Worm (Caenorhabditis elegans) whole organism, L1 larva: ENCODE data around the gene Y102A11A.5.
A peak's percentile ranks its signal among the peaks of the same experiment; 100 is the strongest.

Source experiments
- blmp-1 ChIP-seq: fragments of 150-350 bp; optimal IDR thresholded peaks from 2 replicates; lab custom pipeline; 2014; ENCODE audit warnings: missing biosample characterization, missing genetic modification characterization
- efl-1 ChIP-seq, 4 experiments: fragments of 150-350 bp; optimal IDR thresholded peaks in 3 of 4; peaks in 1 of 4; 1 replicate in 1 of 4; 2 replicates in 3 of 4; lab custom pipeline; 2014; ENCODE audit warnings: missing biosample characterization in 2 of 4, missing genetic modification characterization in 2 of 4, missing genetic modification reagents in 2 of 4
- elt-2 ChIP-seq: sonication (generic microtip); optimal IDR thresholded peaks from 2 replicates; lab custom pipeline; 2016; ENCODE audit warnings: missing genetic modification characterization, mild to moderate bottlenecking, inconsistent platforms, missing compliant biosample characterization, missing genetic modification reagents
- elt-3 ChIP-seq, 6 experiments: fragments of 150-350 bp in 1 of 6; sonication (generic microtip); optimal IDR thresholded peaks; 2 replicates each; lab custom pipeline; 2017 to 2018; ENCODE audit warnings: missing biosample characterization in 6 of 6, missing genetic modification characterization in 6 of 6, inconsistent platforms in 1 of 6
- fos-1 ChIP-seq: fragments of 150-350 bp; optimal IDR thresholded peaks from 2 replicates; lab custom pipeline; 2014; ENCODE audit warnings: missing biosample characterization, missing genetic modification characterization
- lin-39 ChIP-seq: fragments of 150-350 bp; optimal IDR thresholded peaks from 2 replicates; lab custom pipeline; 2014; ENCODE audit warnings: missing biosample characterization, missing genetic modification reagents, missing genetic modification characterization
- lsy-2 ChIP-seq, 2 experiments: fragments of 150-350 bp; optimal IDR thresholded peaks; 2 replicates each; lab custom pipeline; 2014; ENCODE audit warnings: missing biosample characterization in 2 of 2, missing genetic modification characterization in 2 of 2
- nhr-11 ChIP-seq: fragments of 150-350 bp; optimal IDR thresholded peaks from 2 replicates; lab custom pipeline; 2014; ENCODE audit warnings: missing biosample characterization, missing genetic modification characterization
- nhr-237 ChIP-seq: fragments of 150-350 bp; optimal IDR thresholded peaks from 2 replicates; lab custom pipeline; 2014; ENCODE audit warnings: missing biosample characterization, missing genetic modification characterization
- nhr-77 ChIP-seq: fragments of 150-350 bp; optimal IDR thresholded peaks from 2 replicates; lab custom pipeline; 2014; ENCODE audit warnings: missing biosample characterization, missing genetic modification characterization
- skn-1 ChIP-seq: fragments of 150-350 bp; optimal IDR thresholded peaks from 2 replicates; lab custom pipeline; 2014; ENCODE audit warnings: missing biosample characterization, missing genetic modification characterization
- tlp-1 ChIP-seq: fragments of 150-350 bp; optimal IDR thresholded peaks from 2 replicates; lab custom pipeline; 2014; ENCODE audit warnings: missing biosample characterization, missing genetic modification characterization
- ztf-11 ChIP-seq, 2 experiments: sonication (generic microtip); optimal IDR thresholded peaks; 2 replicates each; lab custom pipeline; 2016 to 2017; ENCODE audit warnings: missing genetic modification characterization in 2 of 2, missing biosample characterization in 1 of 2, missing compliant biosample characterization in 1 of 2

DNA sequence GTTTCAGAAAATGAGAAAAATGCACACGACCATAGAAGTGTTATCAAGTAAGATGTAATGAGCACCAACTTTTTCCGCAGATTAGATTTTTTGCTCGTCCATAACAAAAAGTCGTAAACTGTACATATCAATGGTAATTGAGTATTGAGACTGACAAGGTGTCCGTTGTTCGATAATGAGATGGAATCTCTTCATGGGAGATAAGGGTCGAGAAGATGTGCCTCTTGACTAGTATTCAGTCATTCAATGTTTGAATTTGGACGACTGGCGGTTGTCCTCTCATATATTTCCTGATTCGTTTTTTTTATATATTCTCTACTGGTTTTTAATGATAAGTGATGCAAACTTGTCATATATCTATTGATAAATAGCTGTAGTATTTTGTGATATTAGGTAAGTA is 49.7 kb downstream of the Y102A11A.5 start:
- TF ChIP-seq lsy-2 (tag; optimal IDR thresholded peaks at IDR 0.05; lab: Kevin White, UChicago) (no peak), lin-39 (tag; lab: Kevin White, UChicago) (no peak), nhr-237 (tag; lab: Kevin White, UChicago) (no peak), nhr-77 (no peak), efl-1 (optimal IDR thresholded peaks at IDR 0.05; lab: Kevin White, UChicago) (no peak), efl-1 (GFP tag; optimal IDR thresholded peaks at IDR 0.05 in 1 of 2; lab: Kevin White, UChicago) (peak in 1 of 2 experiments; percentile 69), elt-3 (tag; optimal IDR thresholded peaks at IDR 0.05; lab: Kevin White, UChicago) (no peak), nhr-11 (no peak), elt-2 (tag; lab: Kevin White, UChicago) (no peak), blmp-1 (tag; lab: Kevin White, UChicago) (no peak), skn-1 (tag; lab: Kevin White, UChicago) (no peak), fos-1 (tag; lab: Kevin White, UChicago) (no peak), ztf-11 (tag; optimal IDR thresholded peaks at IDR 0.05; lab: Kevin White, UChicago) (no peak), tlp-1 (no peak)
